Fruit fly (Drosophila melanogaster) whole organism, pupa: Measurements from ENCODE around the gene milt.

Source experiments
- CG10348 ChIP-seq: fragments of 200-800 bp; sonication (Bioruptor generic); IDR thresholded peaks from 2 replicates; pipeline ENCODE4 v1.3.6; 2022; ENCODE audit warnings: missing biosample characterization, missing genetic modification characterization
- CG12605 ChIP-seq: fragments of 200-800 bp; sonication (Bioruptor generic); IDR thresholded peaks from 2 replicates; pipeline ENCODE4 v1.3.6; 2022; ENCODE audit warnings: missing biosample characterization, missing genetic modification characterization
- CG13204 ChIP-seq: fragments of 200-800 bp; sonication (Bioruptor generic); optimal IDR thresholded peaks from 2 replicates; lab custom pipeline; 2018; ENCODE audit warnings: missing biosample characterization, mild to moderate bottlenecking, missing genetic modification characterization, moderate library complexity
- CG14655 ChIP-seq: fragments of 200-800 bp; sonication (Bioruptor generic); optimal IDR thresholded peaks from 3 replicates; lab custom pipeline; 2017; ENCODE audit warnings: mild to moderate bottlenecking, missing biosample characterization, missing genetic modification reagents, missing genetic modification characterization
- CG15710 ChIP-seq: fragments of 200-800 bp; sonication (Bioruptor generic); optimal IDR thresholded peaks from 2 replicates; lab custom pipeline; 2018; ENCODE audit warnings: missing biosample characterization, mild to moderate bottlenecking, missing genetic modification characterization, moderate library complexity
- CG17806 ChIP-seq: fragments of 200-800 bp; sonication (Bioruptor generic); optimal IDR thresholded peaks from 2 replicates; lab custom pipeline; 2018; ENCODE audit warnings: missing biosample characterization, mild to moderate bottlenecking, missing genetic modification characterization, moderate library complexity
- CG32121 ChIP-seq: fragments of 200-800 bp; sonication (Bioruptor generic); IDR thresholded peaks from 2 replicates; pipeline ENCODE4 v1.3.6; 2022; ENCODE audit warnings: missing biosample characterization, missing genetic modification characterization
- CG4496 ChIP-seq: fragments of 200-800 bp; sonication (Bioruptor generic); IDR thresholded peaks from 3 replicates; pipeline ENCODE4 v1.3.6; 2022; ENCODE audit warnings: missing biosample characterization, missing genetic modification characterization
- CG8301 ChIP-seq: fragments of 200-800 bp; sonication (Bioruptor generic); optimal IDR thresholded peaks from 2 replicates; lab custom pipeline; 2018; ENCODE audit warnings: missing biosample characterization, mild to moderate bottlenecking, missing genetic modification characterization
- CG9948 ChIP-seq: fragments of 200-800 bp; sonication (Bioruptor generic); optimal IDR thresholded peaks from 2 replicates; lab custom pipeline; 2018; ENCODE audit warnings: missing biosample characterization, mild to moderate bottlenecking, missing genetic modification characterization, moderate library complexity
- EcR ChIP-seq: fragments of 200-800 bp; sonication (Bioruptor generic); optimal IDR thresholded peaks from 3 replicates; lab custom pipeline; 2019; ENCODE audit warnings: missing biosample characterization, missing genetic modification characterization, mild to moderate bottlenecking, moderate library complexity, missing genetic modification reagents
- fd96Ca ChIP-seq: fragments of 200-800 bp; sonication (Bioruptor generic); IDR thresholded peaks from 3 replicates; pipeline ENCODE4 v1.3.6; 2022; ENCODE audit warnings: missing biosample characterization, missing genetic modification characterization
- gl ChIP-seq: fragments of 200-800 bp; sonication (Bioruptor generic); optimal IDR thresholded peaks from 2 replicates; lab custom pipeline; 2018; ENCODE audit warnings: missing biosample characterization, mild to moderate bottlenecking, missing genetic modification characterization

DNA sequence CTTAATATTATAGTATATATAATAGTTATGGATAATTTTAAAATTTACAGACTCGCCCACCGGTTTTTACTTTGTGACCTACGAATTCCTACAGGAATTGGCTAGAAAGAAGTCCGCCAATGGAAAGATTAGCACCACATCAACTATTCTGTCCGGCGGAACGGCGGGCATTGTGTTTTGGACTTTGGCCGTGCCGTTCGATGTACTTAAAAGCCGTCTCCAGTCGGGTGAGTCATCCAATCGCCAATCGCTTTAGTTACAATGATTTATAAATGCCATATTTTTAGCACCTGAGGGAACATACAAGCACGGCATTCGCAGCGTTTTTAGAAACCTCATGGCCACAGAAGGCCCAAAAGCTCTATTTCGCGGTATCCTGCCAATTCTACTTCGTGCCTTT is 9.2 kb upstream of the milt start:
- TF ChIP-seq CG15710 (tag; lab: Kevin White, UChicago) (no peak), fd96Ca (GFP tag; lab: Robert Waterston, UW) (no peak), CG13204 (GFP tag; lab: Kevin White, UChicago) (no peak), CG14655 (GFP tag; lab: Kevin White, UChicago) (no peak), CG32121 (GFP tag; lab: Robert Waterston, UW) (no peak), CG9948 (no peak), gl (tag; lab: Kevin White, UChicago) (no peak), CG17806 (tag; lab: Kevin White, UChicago) (no peak), CG4496 (GFP tag; lab: Robert Waterston, UW) (no peak), CG10348 (GFP tag; lab: Robert Waterston, UW) (no peak), EcR (GFP tag; lab: Kevin White, UChicago) (no peak), CG8301 (tag; lab: Kevin White, UChicago) (no peak), CG12605 (GFP tag; lab: Robert Waterston, UW) (no peak)
